Fruit fly (Drosophila melanogaster) whole organism, embryonic: ENCODE results near the gene Vdup1.

Source experiments
- ATbp ChIP-seq: fragments of 200-800 bp; sonication (Bioruptor generic); optimal IDR thresholded peaks from 2 replicates; lab custom pipeline; 2017; ENCODE audit warnings: missing biosample characterization, mild to moderate bottlenecking, missing genetic modification characterization, missing genetic modification reagents
- Aef1 ChIP-seq: fragments of 200-800 bp; sonication (Bioruptor generic); IDR thresholded peaks from 3 replicates; pipeline ENCODE4 v1.3.6; 2022; ENCODE audit warnings: missing biosample characterization, missing genetic modification characterization
- Atf6 ChIP-seq: fragments of 200-800 bp; sonication (Bioruptor generic); IDR thresholded peaks from 2 replicates; pipeline ENCODE4 v1.3.6; 2022; ENCODE audit warnings: missing biosample characterization, missing genetic modification characterization
- CG10267 ChIP-seq: fragments of 200-800 bp; sonication (Bioruptor generic); optimal IDR thresholded peaks from 2 replicates; lab custom pipeline; 2018; ENCODE audit warnings: missing biosample characterization, mild to moderate bottlenecking, missing genetic modification characterization, moderate library complexity
- CG10274 ChIP-seq: fragments of 200-800 bp; sonication (Bioruptor generic); optimal IDR thresholded peaks from 3 replicates; lab custom pipeline; 2017; ENCODE audit warnings: missing biosample characterization, mild to moderate bottlenecking, missing genetic modification characterization
- CG10366 ChIP-seq: fragments of 200-800 bp; sonication (Bioruptor generic); IDR thresholded peaks from 2 replicates; pipeline ENCODE4 v1.3.6; 2022; ENCODE audit warnings: missing biosample characterization, missing genetic modification characterization
- CG10959 ChIP-seq: fragments of 200-800 bp; sonication (Bioruptor generic); IDR thresholded peaks from 2 replicates; pipeline ENCODE4 v1.3.6; 2022; ENCODE audit warnings: missing biosample characterization, missing genetic modification characterization
- CG11504 ChIP-seq: fragments of 200-800 bp; sonication (Bioruptor generic); optimal IDR thresholded peaks from 3 replicates; lab custom pipeline; 2019; ENCODE audit warnings: missing biosample characterization, mild to moderate bottlenecking, missing genetic modification characterization, moderate library complexity
- CG12104 ChIP-seq: fragments of 200-800 bp; sonication (Bioruptor generic); optimal IDR thresholded peaks from 3 replicates; lab custom pipeline; 2016; ENCODE audit warnings: missing biosample characterization, missing genetic modification characterization
- CG12219 ChIP-seq: fragments of 200-800 bp; sonication (Bioruptor generic); optimal IDR thresholded peaks from 3 replicates; lab custom pipeline; 2018; ENCODE audit warnings: missing biosample characterization, mild to moderate bottlenecking, missing genetic modification characterization
- CG13775 ChIP-seq: fragments of 200-800 bp; sonication (Bioruptor generic); optimal IDR thresholded peaks from 3 replicates; lab custom pipeline; 2017; ENCODE audit warnings: missing biosample characterization, mild to moderate bottlenecking, missing genetic modification characterization
- CG15696 ChIP-seq: fragments of 200-800 bp; sonication (Bioruptor generic); optimal IDR thresholded peaks from 2 replicates; lab custom pipeline; 2019; ENCODE audit warnings: missing biosample characterization, mild to moderate bottlenecking, missing genetic modification characterization, moderate library complexity
- CG17385 ChIP-seq: fragments of 200-800 bp; sonication (Bioruptor generic); optimal IDR thresholded peaks from 3 replicates; lab custom pipeline; 2018; ENCODE audit warnings: missing biosample characterization, mild to moderate bottlenecking, missing genetic modification characterization
- CG2120 ChIP-seq: fragments of 200-800 bp; sonication (Bioruptor generic); optimal IDR thresholded peaks from 3 replicates; lab custom pipeline; 2016; ENCODE audit warnings: missing biosample characterization, missing genetic modification characterization
- CG30431 ChIP-seq: fragments of 200-800 bp; sonication (Bioruptor generic); optimal IDR thresholded peaks from 2 replicates; lab custom pipeline; 2017; ENCODE audit warnings: missing biosample characterization, missing genetic modification characterization
- CG31388 ChIP-seq: fragments of 200-800 bp; sonication (Bioruptor generic); optimal IDR thresholded peaks from 2 replicates; lab custom pipeline; 2016; ENCODE audit warnings: missing biosample characterization, missing genetic modification characterization
- CG32772 ChIP-seq: fragments of 200-800 bp; sonication (Bioruptor generic); IDR thresholded peaks from 2 replicates; pipeline ENCODE4 v1.3.6; 2022; ENCODE audit warnings: missing biosample characterization, missing genetic modification characterization
- CG3407 ChIP-seq: fragments of 200-800 bp; sonication (Bioruptor generic); optimal IDR thresholded peaks from 2 replicates; lab custom pipeline; 2018; ENCODE audit warnings: missing biosample characterization, mild to moderate bottlenecking, missing genetic modification characterization
- CG34224 ChIP-seq: fragments of 200-800 bp; sonication (Bioruptor generic); IDR thresholded peaks from 3 replicates; pipeline ENCODE4 v1.3.6; 2022; ENCODE audit warnings: missing biosample characterization, missing genetic modification characterization; ENCODE audit not compliant: partially characterized antibody
- CG42726 ChIP-seq: fragments of 200-800 bp; sonication (Bioruptor generic); IDR thresholded peaks from 2 replicates; pipeline ENCODE4 v1.3.6; 2022; ENCODE audit warnings: missing biosample characterization, missing genetic modification characterization; ENCODE audit not compliant: partially characterized antibody
- CG5180 ChIP-seq: fragments of 200-800 bp; sonication (Bioruptor generic); optimal IDR thresholded peaks from 3 replicates; lab custom pipeline; 2017; ENCODE audit warnings: missing biosample characterization, missing genetic modification characterization, mild to moderate bottlenecking, moderate library complexity, missing genetic modification reagents
- CG6272 ChIP-seq: fragments of 200-800 bp; sonication (Bioruptor generic); IDR thresholded peaks from 2 replicates; pipeline ENCODE4 v1.3.6; 2022; ENCODE audit warnings: missing biosample characterization, missing genetic modification characterization
- CG8944 ChIP-seq: fragments of 200-800 bp; sonication (Bioruptor generic); optimal IDR thresholded peaks from 3 replicates; lab custom pipeline; 2016; ENCODE audit warnings: missing biosample characterization, missing genetic modification characterization
- Dad ChIP-seq: fragments of 200-800 bp; sonication (Bioruptor generic); optimal IDR thresholded peaks from 3 replicates; lab custom pipeline; 2016; ENCODE audit warnings: missing biosample characterization, missing genetic modification characterization
- Fer2 ChIP-seq: fragments of 200-800 bp; sonication (Bioruptor generic); optimal IDR thresholded peaks from 2 replicates; lab custom pipeline; 2018; ENCODE audit warnings: missing biosample characterization, mild to moderate bottlenecking, missing genetic modification characterization, moderate library complexity
- GATAe ChIP-seq: fragments of 200-800 bp; sonication (Bioruptor generic); conservative IDR thresholded peaks from 2 replicates; pipeline ENCODE4 v1.3.6; 2022; ENCODE audit warnings: missing biosample characterization, missing genetic modification characterization
- Kr ChIP-seq: fragments of 200-800 bp; sonication (Bioruptor generic); optimal IDR thresholded peaks from 2 replicates; lab custom pipeline; 2017; ENCODE audit warnings: missing biosample characterization, mild to moderate bottlenecking, missing genetic modification characterization
- Meics ChIP-seq: fragments of 200-800 bp; sonication (Bioruptor generic); optimal IDR thresholded peaks from 2 replicates; lab custom pipeline; 2017; ENCODE audit warnings: missing biosample characterization, mild to moderate bottlenecking, missing genetic modification characterization
- Rfx ChIP-seq: fragments of 200-800 bp; sonication (Bioruptor generic); IDR thresholded peaks from 2 replicates; pipeline ENCODE4 v1.3.6; 2022; ENCODE audit warnings: missing biosample characterization, missing genetic modification characterization
- Sox102F ChIP-seq: fragments of 200-800 bp; sonication (Bioruptor generic); optimal IDR thresholded peaks from 2 replicates; lab custom pipeline; 2018; ENCODE audit warnings: missing biosample characterization, mild to moderate bottlenecking, missing genetic modification characterization, moderate library complexity
- Xbp1 ChIP-seq: fragments of 200-800 bp; sonication (Bioruptor generic); optimal IDR thresholded peaks from 3 replicates; lab custom pipeline; 2016; ENCODE audit warnings: missing biosample characterization, mild to moderate bottlenecking, missing genetic modification characterization
- abd-A ChIP-seq: fragments of 200-800 bp; sonication (Bioruptor generic); optimal IDR thresholded peaks from 3 replicates; lab custom pipeline; 2019; ENCODE audit warnings: missing biosample characterization, mild to moderate bottlenecking, missing genetic modification characterization, moderate library complexity
- aop ChIP-seq: fragments of 200-800 bp; sonication (Bioruptor generic); IDR thresholded peaks from 2 replicates; pipeline ENCODE4 v1.3.6; 2022; ENCODE audit warnings: missing biosample characterization, missing genetic modification characterization
- ara ChIP-seq: fragments of 200-800 bp; sonication (Bioruptor generic); IDR thresholded peaks from 2 replicates; pipeline ENCODE4 v1.3.6; 2022; ENCODE audit warnings: missing biosample characterization, missing genetic modification characterization
- ase ChIP-seq: fragments of 200-800 bp; sonication (Bioruptor generic); IDR thresholded peaks from 3 replicates; pipeline ENCODE4 v1.3.6; 2022; ENCODE audit warnings: missing biosample characterization, missing genetic modification characterization
- btn ChIP-seq: fragments of 200-800 bp; sonication (Bioruptor generic); optimal IDR thresholded peaks from 2 replicates; lab custom pipeline; 2016; ENCODE audit warnings: missing biosample characterization, missing genetic modification characterization
- caup ChIP-seq: fragments of 200-800 bp; sonication (Bioruptor generic); optimal IDR thresholded peaks from 3 replicates; lab custom pipeline; 2017; ENCODE audit warnings: missing biosample characterization, mild to moderate bottlenecking, missing genetic modification characterization, moderate library complexity; ENCODE audit not compliant: severe bottlenecking
- chif ChIP-seq, 2 experiments: fragments of 200-800 bp; sonication (Bioruptor generic); optimal IDR thresholded peaks; 3 replicates each; lab custom pipeline; 2016; ENCODE audit warnings: missing biosample characterization in 2 of 2, missing genetic modification characterization in 2 of 2
- hb ChIP-seq: fragments of 200-800 bp; sonication (Bioruptor generic); IDR thresholded peaks from 3 replicates; pipeline ENCODE4 v1.3.6; 2022; ENCODE audit warnings: missing biosample characterization, missing genetic modification characterization; ENCODE audit not compliant: partially characterized antibody
- hkb ChIP-seq, 2 experiments: fragments of 200-800 bp in 1 of 2; fragments of >200 bp in 1 of 2; sonication (Bioruptor generic) in 1 of 2; IDR thresholded peaks in 1 of 2; optimal IDR thresholded peaks in 1 of 2; 2 replicates each; pipeline versions ENCODE4 v1.3.6 to Lab custom; 2017 to 2022; ENCODE audit warnings: missing biosample characterization in 1 of 2, missing genetic modification characterization in 1 of 2
- nerfin-2 ChIP-seq: fragments of 200-800 bp; sonication (Bioruptor generic); IDR thresholded peaks from 2 replicates; pipeline ENCODE4 v1.3.6; 2022; ENCODE audit warnings: missing biosample characterization, missing genetic modification characterization; ENCODE audit not compliant: partially characterized antibody
- pnt ChIP-seq: fragments of 200-800 bp; sonication (Bioruptor generic); optimal IDR thresholded peaks from 3 replicates; lab custom pipeline; 2016; ENCODE audit warnings: missing biosample characterization, missing genetic modification characterization
- run ChIP-seq: fragments of 200-800 bp; sonication (Bioruptor generic); optimal IDR thresholded peaks from 3 replicates; lab custom pipeline; 2018; ENCODE audit warnings: missing biosample characterization, mild to moderate bottlenecking, missing genetic modification characterization
- sc ChIP-seq, 3 experiments: fragments of >200 bp in 2 of 3; fragments of 200-800 bp in 1 of 3; sonication (Bioruptor generic) in 1 of 3; optimal IDR thresholded peaks; 2 replicates in 2 of 3; 3 replicates in 1 of 3; lab custom pipeline; 2017; ENCODE audit warnings: mild to moderate bottlenecking in 1 of 3, missing biosample characterization in 1 of 3, missing genetic modification characterization in 1 of 3, missing genetic modification reagents in 1 of 3
- sr ChIP-seq: fragments of 200-800 bp; sonication (Bioruptor generic); IDR thresholded peaks from 3 replicates; pipeline ENCODE4 v1.3.6; 2022; ENCODE audit warnings: missing biosample characterization, missing genetic modification characterization
- ssp ChIP-seq: fragments of 200-800 bp; sonication (Bioruptor generic); IDR thresholded peaks from 2 replicates; pipeline ENCODE4 v1.3.6; 2022; ENCODE audit warnings: missing biosample characterization, missing genetic modification characterization
- sug ChIP-seq: fragments of 200-800 bp; optimal IDR thresholded peaks from 2 replicates; lab custom pipeline; 2019; ENCODE audit warnings: missing biosample characterization, mild to moderate bottlenecking, missing genetic modification characterization, moderate library complexity

Gene Vdup1

DNA sequence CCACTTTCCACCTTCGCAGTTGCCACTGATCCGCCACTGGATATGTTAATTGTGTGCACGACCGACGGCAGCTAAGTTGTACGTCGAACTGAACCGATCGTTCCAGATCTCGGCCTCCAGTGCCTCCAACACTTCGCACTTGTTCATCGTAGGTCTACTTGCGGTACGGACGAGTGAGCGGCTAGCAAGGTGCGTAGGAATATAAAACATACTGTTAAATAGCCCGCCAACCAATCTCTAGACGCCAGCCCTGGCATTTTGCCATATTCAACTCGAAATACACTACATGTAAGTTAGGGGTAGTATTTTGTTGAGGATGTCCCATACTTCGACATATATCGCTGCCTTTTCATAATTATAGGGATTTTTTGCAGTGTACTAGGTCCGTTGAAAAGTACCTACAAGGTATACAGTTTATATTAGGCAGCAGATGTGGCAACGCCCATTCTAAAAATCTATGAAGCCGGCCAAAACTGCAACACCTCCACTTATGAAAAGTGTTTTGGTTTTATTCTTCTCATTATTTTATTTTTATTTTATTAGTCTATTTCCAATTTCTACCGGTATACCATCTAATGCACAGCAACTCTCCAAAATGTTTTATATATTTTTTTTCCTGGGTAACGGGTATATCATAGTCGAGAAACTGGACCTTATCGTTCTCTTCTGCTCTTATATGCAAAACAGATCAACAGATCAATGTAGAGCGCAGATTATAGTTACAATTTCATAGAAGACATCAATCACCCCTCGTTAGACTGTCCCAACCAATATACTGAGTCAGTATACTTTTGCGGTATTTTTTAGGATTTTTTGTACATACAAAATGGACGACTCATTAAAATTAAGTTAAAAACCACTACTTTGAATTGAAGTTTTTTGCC, 44.5 kb upstream of the Vdup1 start, which contains the start of the genes pyx and CG33229 (continued):
- peak; percentile 63 for TF ChIP-seq CG31388
- peak; percentile 35 for TF ChIP-seq btn (GFP tag; lab: Kevin White, UChicago)
- no peak for TF ChIP-seq sr (GFP tag; lab: Robert Waterston, UW)
- peak; percentile 80 for TF ChIP-seq CG10366 (GFP tag; lab: Robert Waterston, UW)
- peak; percentile 90 for TF ChIP-seq CG12104 (GFP tag; lab: Kevin White, UChicago)
- TF ChIP-seq CG42726 (GFP tag; lab: Robert Waterston, UW), result no peak
- TF ChIP-seq CG6272, result peak; percentile 77
- TF ChIP-seq CG10267 (tag; lab: Kevin White, UChicago), result peak; percentile 74
- TF ChIP-seq Dad (GFP tag; lab: Kevin White, UChicago), result peak; percentile 55
- TF ChIP-seq CG30431, result peak; percentile 70
- peak; percentile 58 for TF ChIP-seq CG3407 (GFP tag; lab: Kevin White, UChicago)
- peak; percentile 94 for TF ChIP-seq Rfx (GFP tag; lab: Robert Waterston, UW)
- TF ChIP-seq Atf6 (GFP tag; lab: Robert Waterston, UW), result peak; percentile 75
- no peak for TF ChIP-seq abd-A (tag; lab: Kevin White, UChicago)
- no peak for TF ChIP-seq GATAe
- TF ChIP-seq CG13775 (GFP tag; lab: Kevin White, UChicago), result peak; percentile 90
- peak; percentile 92 for TF ChIP-seq sug (tag; lab: Kevin White, UChicago)
- TF ChIP-seq hb (GFP tag; lab: Robert Waterston, UW), result no peak
- no peak for TF ChIP-seq Kr
- peak; percentile 73 for TF ChIP-seq CG5180 (GFP tag; lab: Kevin White, UChicago)
- TF ChIP-seq CG8944 (GFP tag; lab: Kevin White, UChicago), result peak; percentile 81
- peak; percentile 76 for TF ChIP-seq Fer2 (tag; lab: Kevin White, UChicago)
- peak; percentile 96 for TF ChIP-seq CG2120 (GFP tag; lab: Kevin White, UChicago)
- TF ChIP-seq ase, result peak; percentile 71
- TF ChIP-seq CG10274 (GFP tag; lab: Kevin White, UChicago), result peak; percentile 75
- TF ChIP-seq Aef1 (GFP tag; lab: Robert Waterston, UW), result peak; percentile 75; the same call in 2 of the 3 replicates
- no peak for TF ChIP-seq nerfin-2 (GFP tag; lab: Robert Waterston, UW)
- peak; percentile 91 for TF ChIP-seq Xbp1
- peak; percentile 87 for TF ChIP-seq CG11504
- peak; percentile 61 for TF ChIP-seq CG12219 (GFP tag; lab: Kevin White, UChicago)
- TF ChIP-seq CG10959 (GFP tag; lab: Robert Waterston, UW), result 0 out of 2 replicates have a peak, but pooled peaks have one; percentile 21
- peak; percentile 67 for TF ChIP-seq pnt (GFP tag; lab: Kevin White, UChicago)
- TF ChIP-seq Sox102F (GFP tag; lab: Kevin White, UChicago), result peak; percentile 78
- TF ChIP-seq ssp, result peak; percentile 80
- TF ChIP-seq ara, result peak; percentile 58
- peak; percentile 57 for TF ChIP-seq ATbp (GFP tag; lab: Kevin White, UChicago)
- peak; percentile 77 for TF ChIP-seq caup (GFP tag; lab: Kevin White, UChicago)
- TF ChIP-seq chif (GFP tag; optimal IDR thresholded peaks at IDR 0.05; lab: Kevin White, UChicago), result peak; percentile 73 to 79
- TF ChIP-seq hkb (optimal IDR thresholded peaks at IDR 0.05; lab: Kevin White, UChicago), result peak; percentile 83
- TF ChIP-seq hkb (GFP tag; IDR thresholded peaks at IDR 0.05; lab: Robert Waterston, UW), result peak; percentile 68
- peak; percentile 89 for TF ChIP-seq Meics (GFP tag; lab: Kevin White, UChicago)
- TF ChIP-seq aop (GFP tag; lab: Robert Waterston, UW), result peak; percentile 70
- peak; percentile 78 for TF ChIP-seq CG15696 (tag; lab: Kevin White, UChicago)
- TF ChIP-seq sc (optimal IDR thresholded peaks at IDR 0.05; lab: Kevin White, UChicago), result no peak
- TF ChIP-seq sc (GFP tag; optimal IDR thresholded peaks at IDR 0.05; lab: Kevin White, UChicago), result peak; percentile 75
- TF ChIP-seq CG32772 (GFP tag; lab: Robert Waterston, UW), result peak; percentile 74; the same call in 1 of the 2 replicates
- no peak for TF ChIP-seq CG34224 (GFP tag; lab: Robert Waterston, UW)
- TF ChIP-seq CG17385 (GFP tag; lab: Kevin White, UChicago), result peak; percentile 68
- TF ChIP-seq run (tag; lab: Kevin White, UChicago), result no peak
